Fruit fly (Drosophila melanogaster): ENCODE data around the gene Mur11Da.

The Mur11Da gene

dm6 chrX:12947670-12948069 is 20.0 kb upstream of the Mur11Da start:
- no peak for TF ChIP-seq pan (optimal IDR thresholded peaks at IDR 0.05)
- TF ChIP-seq Dll (optimal IDR thresholded peaks at IDR 0.05) = no peak

dm6 chrX:12957412-12957895 is 10.2 kb upstream of the Mur11Da start, which contains the start of gene hec:
Gene hec (minus strand): TSS chrX:12957462.
- no peak for TF ChIP-seq usp (GFP tag; optimal IDR thresholded peaks at IDR 0.05)
- TF ChIP-seq EcR (GFP tag; optimal IDR thresholded peaks at IDR 0.05) = no peak
- TF ChIP-seq CG8478 (optimal IDR thresholded peaks at IDR 0.05) = no peak
- no peak for TF ChIP-seq pan (optimal IDR thresholded peaks at IDR 0.05)
- TF ChIP-seq psq (optimal IDR thresholded peaks at IDR 0.05) = no peak
- no peak for TF ChIP-seq Dll (optimal IDR thresholded peaks at IDR 0.05)

dm6 chrX:12958920-12959319 is 8.8 kb upstream of the Mur11Da start, which contains the start of gene CG32642:
Gene CG32642 (plus strand): TSS chrX:12959220.
- TF ChIP-seq usp (GFP tag; optimal IDR thresholded peaks at IDR 0.05) (no peak), EcR (GFP tag; optimal IDR thresholded peaks at IDR 0.05) (no peak), pan (optimal IDR thresholded peaks at IDR 0.05) (no peak), psq (optimal IDR thresholded peaks at IDR 0.05) (no peak), CG8478 (optimal IDR thresholded peaks at IDR 0.05) (no peak), Dll (optimal IDR thresholded peaks at IDR 0.05) (no peak)

dm6 chrX:12970411-12970810 is 2.7 kb downstream of the Mur11Da start, which contains the start of gene CG15721:
Gene CG15721 (plus strand): TSS chrX:12970711.
- no peak for TF ChIP-seq pan (optimal IDR thresholded peaks at IDR 0.05)
- no peak for TF ChIP-seq CG8478 (optimal IDR thresholded peaks at IDR 0.05)
- no peak for TF ChIP-seq usp (GFP tag; optimal IDR thresholded peaks at IDR 0.05)
- TF ChIP-seq Dll (optimal IDR thresholded peaks at IDR 0.05) = no peak
- TF ChIP-seq EcR (GFP tag; optimal IDR thresholded peaks at IDR 0.05) = no peak
- no peak for TF ChIP-seq psq (optimal IDR thresholded peaks at IDR 0.05)

- no peak for TF ChIP-seq Dll (optimal IDR thresholded peaks at IDR 0.05)
- no peak for TF ChIP-seq CG8478 (optimal IDR thresholded peaks at IDR 0.05)
- no peak for TF ChIP-seq psq (optimal IDR thresholded peaks at IDR 0.05)
- TF ChIP-seq EcR (GFP tag; optimal IDR thresholded peaks at IDR 0.05) = no peak
- no peak for TF ChIP-seq pan (optimal IDR thresholded peaks at IDR 0.05)
- no peak for TF ChIP-seq usp (GFP tag; optimal IDR thresholded peaks at IDR 0.05)
Observed at dm6 chrX:12976131-12976530, 8.4 kb downstream of the Mur11Da start, which contains the start of gene CG12716. Gene CG12716 (minus strand): TSS chrX:12976231.

- TF ChIP-seq psq (optimal IDR thresholded peaks at IDR 0.05) (no peak), EcR (GFP tag; optimal IDR thresholded peaks at IDR 0.05) (no peak), usp (GFP tag; optimal IDR thresholded peaks at IDR 0.05) (no peak), CG8478 (optimal IDR thresholded peaks at IDR 0.05) (no peak), Dll (optimal IDR thresholded peaks at IDR 0.05) (no peak), pan (optimal IDR thresholded peaks at IDR 0.05) (no peak)
Observed at dm6 chrX:12984224-12984623, 16.5 kb downstream of the Mur11Da start, which contains the start of gene CG32643. Gene CG32643 (plus strand): TSS chrX:12984524.

- no peak for TF ChIP-seq pan (optimal IDR thresholded peaks at IDR 0.05)
- no peak for TF ChIP-seq CG8478 (optimal IDR thresholded peaks at IDR 0.05)
- no peak for TF ChIP-seq usp (GFP tag; optimal IDR thresholded peaks at IDR 0.05)
- no peak for TF ChIP-seq Dll (optimal IDR thresholded peaks at IDR 0.05)
- TF ChIP-seq psq (optimal IDR thresholded peaks at IDR 0.05) = no peak
- no peak for TF ChIP-seq EcR (GFP tag; optimal IDR thresholded peaks at IDR 0.05)
Observed at dm6 chrX:12986948-12987450, 19.3 kb downstream of the Mur11Da start.

dm6 chrX:12988025-12988801 is 20.5 kb downstream of the Mur11Da start, which contains the start of gene rsh:
Gene rsh (plus strand): TSS chrX:12988615.
- TF ChIP-seq pan (optimal IDR thresholded peaks at IDR 0.05) (no peak), usp (GFP tag; optimal IDR thresholded peaks at IDR 0.05) (no peak), Dll (optimal IDR thresholded peaks at IDR 0.05) (no peak), CG8478 (optimal IDR thresholded peaks at IDR 0.05) (no peak), EcR (GFP tag; optimal IDR thresholded peaks at IDR 0.05) (no peak), psq (optimal IDR thresholded peaks at IDR 0.05) (no peak)

- TF ChIP-seq Dll (optimal IDR thresholded peaks at IDR 0.05) (no peak), usp (GFP tag; optimal IDR thresholded peaks at IDR 0.05) (no peak)
Observed at dm6 chrX:13004779-13005178, 37.1 kb downstream of the Mur11Da start, which contains the start of gene CG15719. Gene CG15719 (minus strand): TSS chrX:13004879.

dm6 chrX:13012289-13012688 is 44.6 kb downstream of the Mur11Da start:
- TF ChIP-seq Dll (optimal IDR thresholded peaks at IDR 0.05) = no peak
- no peak for TF ChIP-seq CG8478 (optimal IDR thresholded peaks at IDR 0.05)
- no peak for TF ChIP-seq pan (optimal IDR thresholded peaks at IDR 0.05)
- no peak for TF ChIP-seq EcR (GFP tag; optimal IDR thresholded peaks at IDR 0.05)
- no peak for TF ChIP-seq usp (GFP tag; optimal IDR thresholded peaks at IDR 0.05)
- no peak for TF ChIP-seq psq (optimal IDR thresholded peaks at IDR 0.05)

All from whole organism.